Fruit fly (Drosophila melanogaster) whole organism, prepupa: ENCODE results near the gene ppk23.

Experiments used
- Blimp-1 ChIP-seq: fragments of 200-800 bp; sonication (Bioruptor generic); optimal IDR thresholded peaks from 3 replicates; lab custom pipeline; 2017; ENCODE audit warnings: missing biosample characterization, missing genetic modification characterization, mild to moderate bottlenecking, moderate library complexity, missing genetic modification reagents
- CG10631 ChIP-seq: fragments of 200-800 bp; sonication (Bioruptor generic); optimal IDR thresholded peaks from 2 replicates; lab custom pipeline; 2016; ENCODE audit warnings: missing biosample characterization, missing genetic modification characterization
- CG10669 ChIP-seq: fragments of 200-800 bp; sonication (Bioruptor generic); optimal IDR thresholded peaks from 3 replicates; lab custom pipeline; 2018; ENCODE audit warnings: missing biosample characterization, mild to moderate bottlenecking, missing genetic modification characterization, moderate library complexity
- CG11762 ChIP-seq: fragments of 200-800 bp; sonication (Bioruptor generic); optimal IDR thresholded peaks from 3 replicates; lab custom pipeline; 2016; ENCODE audit warnings: missing biosample characterization, missing genetic modification characterization; ENCODE audit not compliant: insufficient read depth
- CG11902 ChIP-seq: fragments of 200-800 bp; sonication (Bioruptor generic); optimal IDR thresholded peaks from 3 replicates; lab custom pipeline; 2016; ENCODE audit warnings: missing biosample characterization, missing genetic modification characterization
- CG1621 ChIP-seq: fragments of 200-800 bp; sonication (Bioruptor generic); optimal IDR thresholded peaks from 3 replicates; lab custom pipeline; 2018; ENCODE audit warnings: missing biosample characterization, mild to moderate bottlenecking, missing genetic modification characterization
- CG16779 ChIP-seq: fragments of 200-800 bp; sonication (Bioruptor generic); optimal IDR thresholded peaks from 3 replicates; lab custom pipeline; 2017; ENCODE audit warnings: missing biosample characterization, mild to moderate bottlenecking, missing genetic modification characterization
- CG3032 ChIP-seq: fragments of 200-800 bp; optimal IDR thresholded peaks from 2 replicates; lab custom pipeline; 2019; ENCODE audit warnings: missing biosample characterization, mild to moderate bottlenecking, missing genetic modification characterization, moderate library complexity
- CG32006 ChIP-seq: fragments of 200-800 bp; sonication (Bioruptor generic); optimal IDR thresholded peaks from 3 replicates; lab custom pipeline; 2017; ENCODE audit warnings: missing biosample characterization, mild to moderate bottlenecking, missing genetic modification characterization
- CG34406 ChIP-seq: fragments of 200-800 bp; sonication (Bioruptor generic); optimal IDR thresholded peaks from 3 replicates; lab custom pipeline; 2016; ENCODE audit warnings: missing biosample characterization, missing genetic modification characterization
- CG3919 ChIP-seq: fragments of 200-800 bp; sonication (Bioruptor generic); optimal IDR thresholded peaks from 3 replicates; lab custom pipeline; 2016; ENCODE audit warnings: missing biosample characterization, missing genetic modification characterization
- CG4318 ChIP-seq: fragments of 200-800 bp; sonication (Bioruptor generic); optimal IDR thresholded peaks from 3 replicates; lab custom pipeline; 2017; ENCODE audit warnings: missing biosample characterization, mild to moderate bottlenecking, missing genetic modification characterization
- CG6163 ChIP-seq: fragments of 200-800 bp; sonication (Bioruptor generic); IDR thresholded peaks from 3 replicates; pipeline ENCODE4 v1.3.6; 2022; ENCODE audit warnings: missing biosample characterization, missing genetic modification characterization
- CG6792 ChIP-seq: fragments of 200-800 bp; sonication (Bioruptor generic); optimal IDR thresholded peaks from 3 replicates; lab custom pipeline; 2016; ENCODE audit warnings: missing biosample characterization, missing genetic modification characterization
- CG6808 ChIP-seq: fragments of 200-800 bp; sonication (Bioruptor generic); optimal IDR thresholded peaks from 3 replicates; lab custom pipeline; 2017; ENCODE audit warnings: missing biosample characterization, missing genetic modification characterization, mild to moderate bottlenecking, moderate library complexity, missing genetic modification reagents
- CG6854 ChIP-seq: fragments of 200-800 bp; sonication (Bioruptor generic); optimal IDR thresholded peaks from 2 replicates; lab custom pipeline; 2017; ENCODE audit warnings: missing biosample characterization, mild to moderate bottlenecking, missing genetic modification characterization
- CG8119 ChIP-seq: fragments of 200-800 bp; sonication (Bioruptor generic); IDR thresholded peaks from 3 replicates; pipeline ENCODE4 v1.3.6; 2022; ENCODE audit warnings: missing biosample characterization, missing genetic modification characterization
- CG8319 ChIP-seq: fragments of 200-800 bp; sonication (Bioruptor generic); optimal IDR thresholded peaks from 3 replicates; lab custom pipeline; 2016; ENCODE audit warnings: missing biosample characterization, missing genetic modification characterization
- CG8632 ChIP-seq: fragments of 200-800 bp; sonication (Bioruptor generic); optimal IDR thresholded peaks from 3 replicates; lab custom pipeline; 2016; ENCODE audit warnings: missing biosample characterization, missing genetic modification characterization
- CG9139 ChIP-seq: fragments of 200-800 bp; sonication (Bioruptor generic); optimal IDR thresholded peaks from 3 replicates; lab custom pipeline; 2017; ENCODE audit warnings: missing biosample characterization, mild to moderate bottlenecking, missing genetic modification characterization
- Eip75B ChIP-seq: fragments of 200-800 bp; sonication (Bioruptor generic); optimal IDR thresholded peaks from 3 replicates; lab custom pipeline; 2016; ENCODE audit warnings: missing biosample characterization, missing genetic modification characterization
- Eip78C ChIP-seq: fragments of 200-800 bp; sonication (Bioruptor generic); peaks from one replicate; lab custom pipeline; 2016; ENCODE audit warnings: missing biosample characterization, missing genetic modification characterization
- Eip93F ChIP-seq: fragments of 200-800 bp; sonication (Bioruptor generic); optimal IDR thresholded peaks from 2 replicates; lab custom pipeline; 2016; ENCODE audit warnings: missing biosample characterization, mild to moderate bottlenecking, missing genetic modification characterization
- Ets96B ChIP-seq: fragments of 200-800 bp; optimal IDR thresholded peaks from 2 replicates; lab custom pipeline; 2019; ENCODE audit warnings: missing biosample characterization, mild to moderate bottlenecking, missing genetic modification characterization, moderate library complexity
- Hr4 ChIP-seq: fragments of 200-800 bp; sonication (Bioruptor generic); optimal IDR thresholded peaks from 3 replicates; lab custom pipeline; 2016; ENCODE audit warnings: missing biosample characterization, missing genetic modification characterization
- Met ChIP-seq: fragments of 200-800 bp; sonication (Bioruptor generic); optimal IDR thresholded peaks from 3 replicates; lab custom pipeline; 2016; ENCODE audit warnings: missing biosample characterization, missing genetic modification characterization
- OdsH ChIP-seq: fragments of 200-800 bp; sonication (Bioruptor generic); optimal IDR thresholded peaks from 3 replicates; lab custom pipeline; 2016; ENCODE audit warnings: missing biosample characterization, missing genetic modification characterization
- acj6 ChIP-seq: fragments of 200-800 bp; sonication (Bioruptor generic); optimal IDR thresholded peaks from 3 replicates; lab custom pipeline; 2016; ENCODE audit warnings: missing biosample characterization, missing genetic modification characterization
- dac ChIP-seq: fragments of 200-800 bp; sonication (Bioruptor generic); optimal IDR thresholded peaks from 2 replicates; lab custom pipeline; 2017; ENCODE audit warnings: missing biosample characterization, mild to moderate bottlenecking, missing genetic modification characterization
- dsx ChIP-seq: fragments of 200-800 bp; optimal IDR thresholded peaks from 3 replicates; lab custom pipeline; 2019; ENCODE audit warnings: missing biosample characterization, mild to moderate bottlenecking, missing genetic modification characterization, moderate library complexity; ENCODE audit not compliant: poor library complexity, severe bottlenecking
- eg ChIP-seq: fragments of 200-800 bp; sonication (Bioruptor generic); IDR thresholded peaks from 3 replicates; pipeline ENCODE4 v1.3.6; 2022; ENCODE audit warnings: missing biosample characterization, missing genetic modification characterization
- esn ChIP-seq: fragments of 200-800 bp; sonication (Bioruptor generic); optimal IDR thresholded peaks from 2 replicates; lab custom pipeline; 2016; ENCODE audit warnings: missing biosample characterization, mild to moderate bottlenecking, missing genetic modification characterization, moderate library complexity
- fd59A ChIP-seq: fragments of 200-800 bp; sonication (Bioruptor generic); optimal IDR thresholded peaks from 2 replicates; lab custom pipeline; 2017; ENCODE audit warnings: missing biosample characterization, mild to moderate bottlenecking, missing genetic modification characterization, missing genetic modification reagents
- fd85E ChIP-seq: fragments of 200-800 bp; sonication (Bioruptor generic); optimal IDR thresholded peaks from 3 replicates; lab custom pipeline; 2016; ENCODE audit warnings: missing biosample characterization, missing genetic modification characterization
- net ChIP-seq: fragments of 200-800 bp; sonication (Bioruptor generic); optimal IDR thresholded peaks from 3 replicates; lab custom pipeline; 2016; ENCODE audit warnings: missing biosample characterization, missing genetic modification characterization
- pdm3 ChIP-seq: fragments of 200-800 bp; sonication (Bioruptor generic); optimal IDR thresholded peaks from 3 replicates; lab custom pipeline; 2016; ENCODE audit warnings: missing biosample characterization, missing genetic modification characterization
- salr ChIP-seq, 2 experiments: fragments of 200-800 bp; sonication (Bioruptor generic); optimal IDR thresholded peaks; 3 replicates each; lab custom pipeline; 2016 to 2018; ENCODE audit warnings: missing biosample characterization in 2 of 2, missing genetic modification characterization in 2 of 2, mild to moderate bottlenecking in 1 of 2
- spab ChIP-seq: fragments of 200-800 bp; sonication (Bioruptor generic); optimal IDR thresholded peaks from 2 replicates; lab custom pipeline; 2017; ENCODE audit warnings: missing biosample characterization, mild to moderate bottlenecking, missing genetic modification characterization, missing genetic modification reagents
- ss ChIP-seq, 2 experiments: fragments of 200-800 bp; sonication (Bioruptor generic); optimal IDR thresholded peaks; 2 replicates in 1 of 2; 3 replicates in 1 of 2; lab custom pipeline; 2017 to 2018; ENCODE audit warnings: mild to moderate bottlenecking in 2 of 2, missing biosample characterization in 2 of 2, missing genetic modification characterization in 2 of 2, moderate library complexity in 1 of 2
- svp ChIP-seq: fragments of 200-800 bp; sonication (Bioruptor generic); peaks from one replicate; lab custom pipeline; 2016; ENCODE audit warnings: missing biosample characterization, missing genetic modification characterization
- topi ChIP-seq: fragments of 200-800 bp; sonication (Bioruptor generic); optimal IDR thresholded peaks from 3 replicates; lab custom pipeline; 2016; ENCODE audit warnings: missing biosample characterization, missing genetic modification characterization
- vri ChIP-seq: fragments of 200-800 bp; sonication (Bioruptor generic); optimal IDR thresholded peaks from 3 replicates; lab custom pipeline; 2016; ENCODE audit warnings: missing biosample characterization, mild to moderate bottlenecking, missing genetic modification characterization

Gene ppk23

DNA sequence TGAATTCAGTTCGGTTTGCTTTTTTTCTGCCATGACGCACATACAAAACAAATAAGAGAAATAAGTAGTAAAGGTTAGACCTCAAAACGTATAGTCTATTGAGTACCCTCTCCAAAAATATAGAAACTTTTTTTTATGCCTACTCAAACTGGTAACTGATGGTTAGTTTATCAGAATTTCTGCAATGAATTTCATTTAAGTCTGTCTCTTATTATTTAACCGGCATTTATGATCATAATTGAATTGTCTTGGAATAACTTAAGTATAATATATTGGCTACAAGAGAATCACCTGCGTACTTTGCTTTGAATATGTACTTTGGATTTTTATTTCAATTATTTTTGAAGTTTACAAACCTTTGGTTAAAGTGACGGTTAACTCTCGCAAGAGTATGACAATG is 45.5 kb downstream of the ppk23 start:
- no peak for TF ChIP-seq CG8319
- peak; percentile 78 for TF ChIP-seq Eip78C (GFP tag; lab: Kevin White, UChicago)
- TF ChIP-seq salr (GFP tag; optimal IDR thresholded peaks at IDR 0.05; lab: Kevin White, UChicago): peak in 1 of 2 experiments; percentile 2
- peak; percentile 10 for TF ChIP-seq esn (GFP tag; lab: Kevin White, UChicago)
- no peak for TF ChIP-seq CG34406 (GFP tag; lab: Kevin White, UChicago)
- TF ChIP-seq dsx (GFP tag; lab: Kevin White, UChicago): peak; percentile 27
- no peak for TF ChIP-seq topi
- peak; percentile 53 for TF ChIP-seq CG10669 (GFP tag; lab: Kevin White, UChicago)
- TF ChIP-seq pdm3: peak; percentile 47
- TF ChIP-seq net (GFP tag; lab: Kevin White, UChicago): peak; percentile 22
- peak; percentile 50 for TF ChIP-seq Ets96B
- 0 out of 3 replicates have a peak, but pooled peaks have one; percentile 21 for TF ChIP-seq CG8119
- no peak for TF ChIP-seq CG11762 (GFP tag; lab: Kevin White, UChicago)
- TF ChIP-seq Met: peak; percentile 2
- TF ChIP-seq eg: no peak
- TF ChIP-seq CG6792 (GFP tag; lab: Kevin White, UChicago): peak; percentile 2
- peak; percentile 4 for TF ChIP-seq OdsH (GFP tag; lab: Kevin White, UChicago)
- no peak for TF ChIP-seq CG16779
- TF ChIP-seq Eip75B: peak; percentile 12
- TF ChIP-seq Eip93F (GFP tag; lab: Kevin White, UChicago): no peak
- TF ChIP-seq CG10631 (GFP tag; lab: Kevin White, UChicago): peak; percentile 14
- peak; percentile 23 for TF ChIP-seq spab (GFP tag; lab: Kevin White, UChicago)
- peak in 1 of 2 experiments; percentile 29 for TF ChIP-seq ss (GFP tag; optimal IDR thresholded peaks at IDR 0.05; lab: Kevin White, UChicago)
- no peak for TF ChIP-seq CG8632
- TF ChIP-seq Hr4 (GFP tag; lab: Kevin White, UChicago): peak; percentile 26
- TF ChIP-seq Blimp-1 (GFP tag; lab: Kevin White, UChicago): no peak
- TF ChIP-seq acj6: no peak
- TF ChIP-seq CG6808 (GFP tag; lab: Kevin White, UChicago): peak; percentile 19
- no peak for TF ChIP-seq fd59A (GFP tag; lab: Kevin White, UChicago)
- TF ChIP-seq CG3032 (tag; lab: Kevin White, UChicago): peak; percentile 42
- no peak for TF ChIP-seq CG9139 (GFP tag; lab: Kevin White, UChicago)
- TF ChIP-seq dac (GFP tag; lab: Kevin White, UChicago): no peak
- peak; percentile 40 for TF ChIP-seq CG32006 (GFP tag; lab: Kevin White, UChicago)

DNA sequence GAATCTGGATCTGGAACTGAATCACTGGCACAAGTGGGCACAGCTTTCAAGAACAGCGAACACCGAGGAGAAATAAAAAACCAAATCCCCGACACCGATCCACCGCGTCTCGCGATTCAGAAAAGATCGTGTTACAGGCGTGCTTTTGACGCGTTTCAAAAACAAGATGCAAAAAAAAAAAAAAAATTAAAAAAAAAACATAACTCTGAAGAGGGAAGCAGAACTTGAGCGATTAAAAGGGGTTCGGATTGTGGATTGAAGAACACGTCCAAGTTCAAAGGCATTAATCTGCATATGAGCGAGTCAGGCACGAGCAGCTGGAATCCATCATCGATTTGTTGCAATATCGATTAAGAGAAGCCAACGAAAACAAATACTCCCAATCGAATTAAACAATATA is 46.5 kb downstream of the ppk23 start:
- no peak for TF ChIP-seq CG16779
- TF ChIP-seq spab (GFP tag; lab: Kevin White, UChicago): peak; percentile 18
- TF ChIP-seq CG34406 (GFP tag; lab: Kevin White, UChicago): no peak
- TF ChIP-seq CG1621 (tag; lab: Kevin White, UChicago): no peak
- no peak for TF ChIP-seq CG3919 (GFP tag; lab: Kevin White, UChicago)
- TF ChIP-seq CG11762 (GFP tag; lab: Kevin White, UChicago): no peak
- TF ChIP-seq CG9139 (GFP tag; lab: Kevin White, UChicago): peak; percentile 34
- TF ChIP-seq dsx (GFP tag; lab: Kevin White, UChicago): peak; percentile 21
- no peak for TF ChIP-seq fd85E (GFP tag; lab: Kevin White, UChicago)
- TF ChIP-seq CG4318 (GFP tag; lab: Kevin White, UChicago): no peak
- TF ChIP-seq Ets96B: peak; percentile 31
- no peak for TF ChIP-seq topi
- no peak for TF ChIP-seq acj6
- peak; percentile 49 to 76 for TF ChIP-seq ss (GFP tag; optimal IDR thresholded peaks at IDR 0.05; lab: Kevin White, UChicago)
- peak; percentile 42; the same call in 1 of the 3 replicates for TF ChIP-seq CG6163 (GFP tag; lab: Robert Waterston, UW)
- TF ChIP-seq vri (GFP tag; lab: Kevin White, UChicago): no peak
- TF ChIP-seq eg: no peak
- peak; percentile 57 for TF ChIP-seq CG6808 (GFP tag; lab: Kevin White, UChicago)
- TF ChIP-seq Eip78C (GFP tag; lab: Kevin White, UChicago): peak; percentile 47
- TF ChIP-seq CG11902: no peak
- no peak for TF ChIP-seq svp
- TF ChIP-seq CG6854 (GFP tag; lab: Kevin White, UChicago): no peak
- TF ChIP-seq CG3032 (tag; lab: Kevin White, UChicago): peak; percentile 10
- TF ChIP-seq CG8119: no peak
- TF ChIP-seq CG8632: no peak
- TF ChIP-seq CG10669 (GFP tag; lab: Kevin White, UChicago): no peak
- TF ChIP-seq, all 60 proteins: peak for 9
